Worm (Caenorhabditis elegans): Measurements from ENCODE around the gene dars-1.

dars-1 gene

DNA sequence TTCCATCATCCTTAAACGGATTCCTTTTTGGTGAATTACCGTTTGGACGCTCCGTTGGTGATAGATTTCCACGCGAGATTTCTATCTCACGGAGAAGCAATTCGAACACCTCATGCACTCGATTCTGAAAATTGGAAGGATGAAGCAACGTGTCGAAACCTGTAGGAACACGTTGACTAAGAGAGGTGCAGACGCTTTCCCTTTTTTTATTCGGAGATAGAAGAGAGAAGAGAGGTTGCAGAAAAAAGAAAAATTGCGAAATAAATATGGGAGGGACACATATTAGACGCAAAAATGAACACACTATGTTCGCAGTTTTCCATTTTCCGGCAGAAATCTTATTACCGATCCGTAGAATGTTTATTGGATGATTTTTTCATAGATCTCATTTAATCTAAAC lies 36.3 kb downstream of the dars-1 start:
- TF ChIP-seq elt-1 (tag; optimal IDR thresholded peaks at IDR 0.05) (no peak), blmp-1 (tag; optimal IDR thresholded peaks at IDR 0.05; ENCODE audit: insufficient read depth) (peak; percentile 58), unc-55 (GFP tag; optimal IDR thresholded peaks at IDR 0.05) (peak; percentile 30)

DNA sequence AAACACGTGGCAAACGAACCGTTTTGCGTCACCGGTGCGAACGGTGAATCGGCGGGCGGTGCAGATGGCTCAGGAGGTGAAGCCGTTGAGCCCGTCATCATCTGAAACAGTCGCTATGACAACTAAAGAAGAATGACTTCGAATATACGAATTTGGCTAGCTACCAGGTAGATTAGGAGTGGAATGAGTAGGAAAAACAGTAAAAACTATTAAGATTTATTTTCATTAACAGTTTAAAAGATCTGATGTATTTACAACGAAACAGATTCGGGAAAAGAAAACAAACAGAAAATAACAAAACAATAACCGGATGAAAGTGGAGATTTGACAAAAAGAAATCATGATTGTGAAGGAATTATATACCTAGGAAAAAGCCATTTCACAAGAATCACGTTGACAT lies 37.1 kb downstream of the dars-1 start, which contains the start of gene F54C8.7:
TSS of gene F54C8.7 (minus strand) at position 101 of the 400 bp plus-strand sequence.
- TF ChIP-seq sma-9 (GFP tag; optimal IDR thresholded peaks at IDR 0.05) (no peak), sma-9 (tag; optimal IDR thresholded peaks at IDR 0.05) (no peak), crh-2 (tag; optimal IDR thresholded peaks at IDR 0.05) (no peak), sma-3 (GFP tag; optimal IDR thresholded peaks at IDR 0.05) (no peak), ZK546.5 (tag; optimal IDR thresholded peaks at IDR 0.05) (no peak), mdl-1 (tag; optimal IDR thresholded peaks at IDR 0.05) (no peak), zag-1 (tag; optimal IDR thresholded peaks at IDR 0.05) (no peak), sem-4 (tag; optimal IDR thresholded peaks at IDR 0.05) (no peak), nhr-10 (tag; optimal IDR thresholded peaks at IDR 0.05) (no peak), elt-1 (tag; optimal IDR thresholded peaks at IDR 0.05) (no peak), R02D3.7 (tag; optimal IDR thresholded peaks at IDR 0.05) (no peak), Y55F3AM.14 (GFP tag; optimal IDR thresholded peaks at IDR 0.05) (no peak), unc-39 (tag; optimal IDR thresholded peaks at IDR 0.05) (no peak), nhr-21 (tag; optimal IDR thresholded peaks at IDR 0.05) (no peak), nhr-6 (tag; optimal IDR thresholded peaks at IDR 0.05) (no peak), nhr-237 (tag; optimal IDR thresholded peaks at IDR 0.05) (no peak)

DNA sequence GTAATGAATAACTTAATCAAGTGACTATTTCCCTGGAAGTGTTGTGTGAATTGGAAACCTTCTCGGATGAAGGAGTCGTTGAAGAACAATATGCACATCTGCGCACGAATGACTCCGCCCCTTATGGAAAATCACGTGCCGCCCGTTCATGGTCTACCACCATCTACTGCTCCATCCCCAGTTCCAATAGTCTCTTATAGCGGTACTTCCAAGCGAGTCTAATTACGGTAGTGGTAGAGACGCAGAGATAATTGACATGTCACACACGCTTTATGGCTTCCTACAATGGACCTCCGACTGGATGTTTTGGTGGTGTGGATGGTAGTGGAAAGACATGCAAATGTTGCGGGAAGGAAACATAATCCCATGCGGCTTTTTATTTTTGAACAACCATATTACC lies 40.1 kb downstream of the dars-1 start:
- TF ChIP-seq nhr-129 (tag; optimal IDR thresholded peaks at IDR 0.05): peak; percentile 42
- no peak for TF ChIP-seq nhr-10 (tag; optimal IDR thresholded peaks at IDR 0.05)
- TF ChIP-seq lsy-2 (tag; optimal IDR thresholded peaks at IDR 0.05): peak in 1 of 2 experiments; percentile 18
- no peak for TF ChIP-seq ama-1 (optimal IDR thresholded peaks at IDR 0.05)
- peak; percentile 65 for TF ChIP-seq C34F6.9 (tag; optimal IDR thresholded peaks at IDR 0.05)
- no peak for TF ChIP-seq nhr-237 (tag; optimal IDR thresholded peaks at IDR 0.05)
- TF ChIP-seq egl-27 (tag; optimal IDR thresholded peaks at IDR 0.05): no peak

DNA sequence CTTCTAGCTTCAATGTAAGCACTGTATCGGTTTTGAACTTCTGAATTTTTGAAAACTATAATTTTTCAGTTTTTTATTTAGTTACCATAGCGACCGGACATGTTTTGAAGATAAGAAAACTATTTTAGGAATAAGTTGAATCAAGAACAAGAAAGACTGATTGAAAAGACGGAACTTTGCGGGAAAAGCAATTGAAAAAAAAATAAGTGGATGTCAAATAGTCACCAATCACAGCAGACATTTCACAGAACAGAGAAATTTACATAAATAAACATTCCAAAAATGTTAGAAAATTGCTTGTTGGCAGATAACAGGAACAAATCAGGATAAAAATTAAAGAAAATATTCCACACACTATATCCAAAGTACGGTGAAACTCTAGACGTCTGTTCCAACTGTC lies 41.2 kb downstream of the dars-1 start, which contains the start of gene F54C8.6:
TSS of gene F54C8.6 (minus strand) at position 101 of the 400 bp plus-strand sequence.
- no peak for TF ChIP-seq Y55F3AM.14 (GFP tag; optimal IDR thresholded peaks at IDR 0.05)
- no peak for TF ChIP-seq crh-2 (tag; optimal IDR thresholded peaks at IDR 0.05)
- no peak for TF ChIP-seq alr-1 (tag; optimal IDR thresholded peaks at IDR 0.05)
- no peak for TF ChIP-seq elt-1 (tag; optimal IDR thresholded peaks at IDR 0.05)
- TF ChIP-seq gmeb-1 (tag; optimal IDR thresholded peaks at IDR 0.05): no peak
- TF ChIP-seq ztf-4 (tag; optimal IDR thresholded peaks at IDR 0.05): no peak

DNA sequence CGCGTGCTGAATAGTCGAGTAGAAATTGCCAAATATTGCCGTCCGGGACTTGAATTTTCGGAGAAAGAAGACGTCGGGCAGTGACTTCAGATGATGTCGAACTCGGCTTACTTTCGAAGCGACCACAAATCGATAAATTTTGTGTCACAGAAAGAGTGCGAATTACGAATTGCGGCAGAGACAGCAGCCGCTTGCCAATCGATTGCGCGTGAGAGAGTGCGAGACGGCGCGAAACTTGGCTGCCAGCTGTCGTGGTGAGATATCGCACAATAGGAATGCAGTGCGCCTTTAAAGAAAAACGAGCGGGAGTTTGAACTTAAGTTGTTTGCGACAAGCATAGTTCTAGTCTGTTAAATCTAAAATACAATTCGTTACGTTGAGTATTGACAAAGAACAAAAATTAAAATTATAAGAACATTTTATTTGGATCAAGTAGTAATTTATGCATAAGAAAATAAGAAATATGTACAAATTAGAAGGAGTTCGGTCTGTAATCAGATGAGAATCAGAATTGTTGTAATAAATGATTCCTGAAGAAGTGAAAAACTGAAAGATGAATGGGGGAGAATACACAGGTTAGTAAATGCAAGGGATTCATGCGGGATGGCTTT lies 47.5 kb downstream of the dars-1 start, which contains the start of gene pir-2:
TSS of gene pir-2 (minus strand) at position 218 of the 611 bp plus-strand sequence.
- TF ChIP-seq nhr-237 (tag; optimal IDR thresholded peaks at IDR 0.05): no peak
- TF ChIP-seq gmeb-1 (tag; optimal IDR thresholded peaks at IDR 0.05): peak; percentile 92
- peak; percentile 57 for TF ChIP-seq fos-1 (tag; optimal IDR thresholded peaks at IDR 0.05)
- TF ChIP-seq mab-5 (tag; optimal IDR thresholded peaks at IDR 0.05): peak; percentile 77
- TF ChIP-seq mdl-1 (tag; optimal IDR thresholded peaks at IDR 0.05): peak; percentile 28 to 46
- TF ChIP-seq sem-4 (tag; optimal IDR thresholded peaks at IDR 0.05): peak; percentile 42
- TF ChIP-seq crh-2 (tag; optimal IDR thresholded peaks at IDR 0.05): peak; percentile 93
- TF ChIP-seq ceh-16 (tag; optimal IDR thresholded peaks at IDR 0.05): peak; percentile 39
- TF ChIP-seq ceh-82 (tag; optimal IDR thresholded peaks at IDR 0.05): no peak
- no peak for TF ChIP-seq nhr-23 (tag; optimal IDR thresholded peaks at IDR 0.05)
- peak; percentile 74 for TF ChIP-seq C34F6.9 (tag; optimal IDR thresholded peaks at IDR 0.05)
- peak; percentile 78 for TF ChIP-seq sma-3 (GFP tag; optimal IDR thresholded peaks at IDR 0.05)
- TF ChIP-seq Y55F3AM.14 (GFP tag; optimal IDR thresholded peaks at IDR 0.05): peak; percentile 7
- no peak for TF ChIP-seq mbf-1 (tag; optimal IDR thresholded peaks at IDR 0.05)
- no peak for TF ChIP-seq skn-1 (tag; optimal IDR thresholded peaks at IDR 0.05)
- peak; percentile 70 to 93 for TF ChIP-seq lsy-2 (tag; optimal IDR thresholded peaks at IDR 0.05)
- peak; percentile 74 for TF ChIP-seq nhr-21 (tag; optimal IDR thresholded peaks at IDR 0.05)
- TF ChIP-seq nhr-6 (tag; optimal IDR thresholded peaks at IDR 0.05): peak; percentile 41
- no peak for TF ChIP-seq elt-3 (tag; optimal IDR thresholded peaks at IDR 0.05)
- no peak for TF ChIP-seq ztf-1 (GFP tag; conservative IDR thresholded peaks at IDR 0.05)
- TF ChIP-seq ama-1 (optimal IDR thresholded peaks at IDR 0.05): peak; percentile 65
- TF ChIP-seq peb-1 (tag; optimal IDR thresholded peaks at IDR 0.05): no peak
- TF ChIP-seq dmd-4 (tag; optimal IDR thresholded peaks at IDR 0.05): no peak
- peak; percentile 74 for TF ChIP-seq zag-1 (tag; optimal IDR thresholded peaks at IDR 0.05)
- no peak for TF ChIP-seq unc-39 (tag; optimal IDR thresholded peaks at IDR 0.05)
- TF ChIP-seq unc-55 (GFP tag; optimal IDR thresholded peaks at IDR 0.05): peak; percentile 97
- peak; percentile 92 for TF ChIP-seq nhr-129 (tag; optimal IDR thresholded peaks at IDR 0.05)
- no peak for TF ChIP-seq alr-1 (tag; optimal IDR thresholded peaks at IDR 0.05)
- peak; percentile 58 for TF ChIP-seq ZK546.5 (tag; optimal IDR thresholded peaks at IDR 0.05)
- TF ChIP-seq ztf-4 (tag; optimal IDR thresholded peaks at IDR 0.05): peak; percentile 63
- no peak for TF ChIP-seq nhr-10 (tag; optimal IDR thresholded peaks at IDR 0.05)
- peak; percentile 27 for TF ChIP-seq blmp-1 (tag; optimal IDR thresholded peaks at IDR 0.05; ENCODE audit: insufficient read depth)
- TF ChIP-seq aly-2 (tag; optimal IDR thresholded peaks at IDR 0.05): no peak
- no peak for TF ChIP-seq nhr-11 (tag; optimal IDR thresholded peaks at IDR 0.05)
- no peak for TF ChIP-seq nhr-12 (tag; optimal IDR thresholded peaks at IDR 0.05)
- peak; percentile 83 for TF ChIP-seq F13H6.1 (tag; optimal IDR thresholded peaks at IDR 0.05)
- TF ChIP-seq sma-9 (GFP tag; optimal IDR thresholded peaks at IDR 0.05): peak; percentile 81
- no peak for TF ChIP-seq sma-9 (tag; optimal IDR thresholded peaks at IDR 0.05)
